Worm (Caenorhabditis elegans): ENCODE results near the gene apc-2.

Gene apc-2

ce11 chrIII:8043784-8044183 is 36.6 kb upstream of the apc-2 start (continued):
- TF ChIP-seq snpc-4 (GFP tag; optimal IDR thresholded peaks at IDR 0.05) = peak; percentile 83
- peak; percentile 86 to 90 (median 89) for TF ChIP-seq snpc-4 (tag; optimal IDR thresholded peaks at IDR 0.05)
- TF ChIP-seq him-1 (tag; optimal IDR thresholded peaks at IDR 0.05) = peak; percentile 89
- TF ChIP-seq dpff-1 (tag; optimal IDR thresholded peaks at IDR 0.05) = no peak
- peak; percentile 93 for TF ChIP-seq tlf-1 (GFP tag; optimal IDR thresholded peaks at IDR 0.05)
- TF ChIP-seq let-526 (GFP tag; IDR thresholded peaks at IDR 0.05) = peak; percentile 99
- TF ChIP-seq nhr-90 (tag; optimal IDR thresholded peaks at IDR 0.05) = peak; percentile 96
- peak; percentile 89 for TF ChIP-seq snpc-1.3 (tag; optimal IDR thresholded peaks at IDR 0.05; ENCODE audit: insufficient read depth)
- TF ChIP-seq madf-6 (GFP tag; IDR thresholded peaks at IDR 0.05) = no peak; the same call in none of the 2 replicates
- TF ChIP-seq B0261.1 (tag; optimal IDR thresholded peaks at IDR 0.05) = peak; percentile 51
- peak; percentile 71 for TF ChIP-seq unc-62 (GFP tag; optimal IDR thresholded peaks at IDR 0.05)
- TF ChIP-seq lin-40 (tag; optimal IDR thresholded peaks at IDR 0.05) = peak; percentile 95
- peak; percentile 85 for TF ChIP-seq F33H1.4 (GFP tag; IDR thresholded peaks at IDR 0.05)
- peak; percentile 66 for TF ChIP-seq ztf-3 (GFP tag; optimal IDR thresholded peaks at IDR 0.05)
- peak; percentile 100 for TF ChIP-seq ztf-25 (GFP tag; IDR thresholded peaks at IDR 0.05)
- TF ChIP-seq tbp1 (GFP tag; optimal IDR thresholded peaks at IDR 0.05) = peak; percentile 80
- peak; percentile 98 for TF ChIP-seq ZK185.1 (tag; optimal IDR thresholded peaks at IDR 0.05; ENCODE audit: poor library complexity, severe bottlenecking)
- TF ChIP-seq bed-2 (GFP tag; IDR thresholded peaks at IDR 0.05) = peak; percentile 99
- TF ChIP-seq snpc-3.4 (tag; optimal IDR thresholded peaks at IDR 0.05) = peak; percentile 91
- TF ChIP-seq ceh-27 (GFP tag; optimal IDR thresholded peaks at IDR 0.05) = peak; percentile 100
- TF ChIP-seq somi-1 (GFP tag; optimal IDR thresholded peaks at IDR 0.05) = peak; percentile 97
- TF ChIP-seq sdz-38 (tag; optimal IDR thresholded peaks at IDR 0.05) = no peak
- TF ChIP-seq xnd-1 (tag; optimal IDR thresholded peaks at IDR 0.05) = no peak
- TF ChIP-seq F57A8.1 (GFP tag; optimal IDR thresholded peaks at IDR 0.05) = no peak
- peak; percentile 7 for TF ChIP-seq rpc-1 (optimal IDR thresholded peaks at IDR 0.05)
- peak; percentile 20 for TF ChIP-seq rpc-1 (tag; optimal IDR thresholded peaks at IDR 0.05)
- TF ChIP-seq hmg-1.2 (GFP tag; IDR thresholded peaks at IDR 0.05) = peak; percentile 88
- TF ChIP-seq egl-18 (GFP tag; IDR thresholded peaks at IDR 0.05) = peak; percentile 69; the same call in 1 of the 2 replicates
- peak; percentile 88; the same call in 1 of the 2 replicates for TF ChIP-seq F37B4.10 (GFP tag; IDR thresholded peaks at IDR 0.05)
- TF ChIP-seq nfya-2 (GFP tag; IDR thresholded peaks at IDR 0.05) = no peak
- no peak for TF ChIP-seq bed-1 (GFP tag; IDR thresholded peaks at IDR 0.05)
- peak; percentile 97 for TF ChIP-seq F49E8.2 (tag; optimal IDR thresholded peaks at IDR 0.05; ENCODE audit: insufficient read depth)
- peak; percentile 97 for TF ChIP-seq lin-26 (GFP tag; IDR thresholded peaks at IDR 0.05)
- TF ChIP-seq ceh-40 (GFP tag; IDR thresholded peaks at IDR 0.05) = peak; percentile 83
- peak; percentile 99 for TF ChIP-seq F23B12.7 (tag; optimal IDR thresholded peaks at IDR 0.05; ENCODE audit: insufficient read depth)
- TF ChIP-seq F57C9.4 (tag; optimal IDR thresholded peaks at IDR 0.05) = peak; percentile 47
- peak; percentile 92 for TF ChIP-seq B0035.1 (tag; optimal IDR thresholded peaks at IDR 0.05)
- TF ChIP-seq dox-1 (GFP tag; IDR thresholded peaks at IDR 0.05) = peak; percentile 99
- peak; percentile 100 for TF ChIP-seq ztf-28 (GFP tag; IDR thresholded peaks at IDR 0.05)
- TF ChIP-seq aptf-2 (GFP tag; conservative IDR thresholded peaks at IDR 0.05) = peak; percentile 98
- TF ChIP-seq efl-1 (GFP tag; optimal IDR thresholded peaks at IDR 0.05) = peak; percentile 83
- TF ChIP-seq nhr-179 (tag; optimal IDR thresholded peaks at IDR 0.05) = no peak
- no peak for TF ChIP-seq nhr-27 (tag; optimal IDR thresholded peaks at IDR 0.05)
- TF ChIP-seq K11D2.4 (GFP tag; IDR thresholded peaks at IDR 0.05) = peak; percentile 95; the same call in 1 of the 2 replicates
- TF ChIP-seq mes-4 (tag; optimal IDR thresholded peaks at IDR 0.05) = peak; percentile 52
- TF ChIP-seq F39B2.1 (GFP tag; IDR thresholded peaks at IDR 0.05) = no peak
- peak; percentile 96 for TF ChIP-seq T07F8.4 (tag; optimal IDR thresholded peaks at IDR 0.05)
- peak; percentile 81 for TF ChIP-seq hmg-20 (GFP tag; IDR thresholded peaks at IDR 0.05)
- TF ChIP-seq lin-54 (GFP tag; optimal IDR thresholded peaks at IDR 0.05) = peak; percentile 96
